Fruit fly (Drosophila melanogaster) whole organism, embryonic: ENCODE results near the gene CG11828.
A peak's percentile ranks its signal among the peaks of the same experiment; 100 is the strongest.

ENCODE experiments used
- Atf-2 ChIP-seq: fragments of 200-800 bp; sonication (Bioruptor generic); optimal IDR thresholded peaks from 2 replicates; lab custom pipeline; 2016; ENCODE audit warnings: missing biosample characterization, missing genetic modification characterization
- B-H1 ChIP-seq: fragments of 200-800 bp; sonication (Bioruptor generic); IDR thresholded peaks from 3 replicates; pipeline ENCODE4 v1.3.6; 2022; ENCODE audit warnings: missing biosample characterization, missing genetic modification characterization
- Blimp-1 ChIP-seq: fragments of 200-800 bp; sonication (Bioruptor generic); optimal IDR thresholded peaks from 3 replicates; lab custom pipeline; 2018; ENCODE audit warnings: missing biosample characterization, missing genetic modification characterization, mild to moderate bottlenecking, moderate library complexity, missing genetic modification reagents
- CG14014 ChIP-seq: fragments of 200-800 bp; sonication (Bioruptor generic); IDR thresholded peaks from 2 replicates; pipeline ENCODE4 v1.3.6; 2022; ENCODE audit warnings: missing biosample characterization, missing genetic modification characterization
- CG14050 ChIP-seq: fragments of 200-800 bp; sonication (Bioruptor generic); IDR thresholded peaks from 3 replicates; pipeline ENCODE4 v1.3.6; 2022; ENCODE audit warnings: missing biosample characterization, missing genetic modification characterization
- CG15011 ChIP-seq: fragments of 200-800 bp; sonication (Bioruptor generic); optimal IDR thresholded peaks from 3 replicates; lab custom pipeline; 2018; ENCODE audit warnings: missing biosample characterization, mild to moderate bottlenecking, missing genetic modification characterization
- CG16815 ChIP-seq: fragments of 200-800 bp; sonication (Bioruptor generic); optimal IDR thresholded peaks from 3 replicates; lab custom pipeline; 2017; ENCODE audit warnings: missing biosample characterization, mild to moderate bottlenecking, missing genetic modification characterization
- CG2120 ChIP-seq: fragments of 200-800 bp; sonication (Bioruptor generic); optimal IDR thresholded peaks from 3 replicates; lab custom pipeline; 2016; ENCODE audit warnings: missing biosample characterization, missing genetic modification characterization
- CG30403 ChIP-seq: fragments of 200-800 bp; sonication (Bioruptor generic); optimal IDR thresholded peaks from 3 replicates; lab custom pipeline; 2016; ENCODE audit warnings: missing biosample characterization, missing genetic modification characterization
- CG31224 ChIP-seq: fragments of 200-800 bp; sonication (Bioruptor generic); IDR thresholded peaks from 2 replicates; pipeline ENCODE4 v1.3.6; 2022; ENCODE audit warnings: missing biosample characterization, missing genetic modification characterization
- CG34224 ChIP-seq: fragments of 200-800 bp; sonication (Bioruptor generic); IDR thresholded peaks from 3 replicates; pipeline ENCODE4 v1.3.6; 2022; ENCODE audit warnings: missing biosample characterization, missing genetic modification characterization; ENCODE audit not compliant: partially characterized antibody
- CG3726 ChIP-seq: fragments of 200-800 bp; sonication (Bioruptor generic); IDR thresholded peaks from 3 replicates; pipeline ENCODE4, ENCODE4 v1.3.6; 2022; ENCODE audit warnings: missing biosample characterization, missing genetic modification characterization
- CG5953 ChIP-seq: fragments of 200-800 bp; sonication (Bioruptor generic); IDR thresholded peaks from 2 replicates; pipeline ENCODE4 v1.3.6; 2022; ENCODE audit warnings: missing biosample characterization, missing genetic modification characterization
- CG8359 ChIP-seq: fragments of 200-800 bp; sonication (Bioruptor generic); optimal IDR thresholded peaks from 2 replicates; lab custom pipeline; 2017; ENCODE audit warnings: missing biosample characterization, mild to moderate bottlenecking, missing genetic modification characterization, borderline replicate concordance
- CG8388 ChIP-seq: fragments of 200-800 bp; sonication (Bioruptor generic); optimal IDR thresholded peaks from 2 replicates; lab custom pipeline; 2019; ENCODE audit warnings: missing biosample characterization, mild to moderate bottlenecking, missing genetic modification characterization, moderate library complexity
- CG8944 ChIP-seq: fragments of 200-800 bp; sonication (Bioruptor generic); optimal IDR thresholded peaks from 3 replicates; lab custom pipeline; 2016; ENCODE audit warnings: missing biosample characterization, missing genetic modification characterization
- Chrac-16 ChIP-seq: fragments of 200-800 bp; sonication (Bioruptor generic); optimal IDR thresholded peaks from 3 replicates; lab custom pipeline; 2016; ENCODE audit warnings: missing biosample characterization, missing genetic modification characterization
- D19A ChIP-seq: fragments of 200-800 bp; optimal IDR thresholded peaks from 3 replicates; lab custom pipeline; 2019; ENCODE audit warnings: missing biosample characterization, mild to moderate bottlenecking, missing genetic modification characterization, moderate library complexity
- Dad ChIP-seq: fragments of 200-800 bp; sonication (Bioruptor generic); optimal IDR thresholded peaks from 3 replicates; lab custom pipeline; 2016; ENCODE audit warnings: missing biosample characterization, missing genetic modification characterization
- Drgx ChIP-seq: fragments of 200-800 bp; sonication (Bioruptor generic); IDR thresholded peaks from 2 replicates; pipeline ENCODE4 v1.3.6; 2022; ENCODE audit warnings: missing biosample characterization, missing genetic modification characterization
- H2.0 ChIP-seq: fragments of 200-800 bp; sonication (Bioruptor generic); IDR thresholded peaks from 2 replicates; pipeline ENCODE4 v1.3.6; 2022; ENCODE audit warnings: missing biosample characterization, missing genetic modification characterization
- HLH3B ChIP-seq: fragments of 200-800 bp; sonication (Bioruptor generic); IDR thresholded peaks from 2 replicates; pipeline ENCODE4 v1.3.6; 2022; ENCODE audit warnings: missing biosample characterization, missing genetic modification characterization
- Hr39 ChIP-seq: fragments of >200 bp; optimal IDR thresholded peaks from 2 replicates; lab custom pipeline; 2017
- NK7.1 ChIP-seq: fragments of 200-800 bp; sonication (Bioruptor generic); optimal IDR thresholded peaks from 3 replicates; lab custom pipeline; 2016; ENCODE audit warnings: missing biosample characterization, missing genetic modification characterization
- NfI ChIP-seq: fragments of 200-800 bp; sonication (Bioruptor generic); optimal IDR thresholded peaks from 3 replicates; lab custom pipeline; 2018; ENCODE audit warnings: missing biosample characterization, mild to moderate bottlenecking, missing genetic modification characterization, moderate library complexity
- Side ChIP-seq: fragments of 200-800 bp; sonication (Bioruptor generic); optimal IDR thresholded peaks from 2 replicates; lab custom pipeline; 2016; ENCODE audit warnings: missing biosample characterization, missing genetic modification characterization
- Stat92E ChIP-seq, 3 experiments: fragments of >200 bp in 2 of 3; fragments of 200-800 bp in 1 of 3; sonication (Bioruptor generic) in 1 of 3; optimal IDR thresholded peaks; 2 replicates each; lab custom pipeline; 2017 to 2019; ENCODE audit warnings: missing biosample characterization in 3 of 3, missing genetic modification characterization in 3 of 3, mild to moderate bottlenecking in 1 of 3, moderate library complexity in 1 of 3
- ab ChIP-seq: fragments of 200-800 bp; sonication (Bioruptor generic); optimal IDR thresholded peaks from 2 replicates; lab custom pipeline; 2016; ENCODE audit warnings: missing biosample characterization, missing genetic modification characterization
- ato ChIP-seq: fragments of 200-800 bp; sonication (Bioruptor generic); IDR thresholded peaks from 2 replicates; pipeline ENCODE4 v1.3.6; 2022; ENCODE audit warnings: missing biosample characterization, missing genetic modification characterization; ENCODE audit not compliant: partially characterized antibody
- crol ChIP-seq: fragments of 200-800 bp; sonication (Bioruptor generic); IDR thresholded peaks from 2 replicates; pipeline ENCODE4 v1.3.6; 2022; ENCODE audit warnings: missing biosample characterization, missing genetic modification characterization
- da ChIP-seq: fragments of 200-800 bp; sonication (Bioruptor generic); optimal IDR thresholded peaks from 2 replicates; lab custom pipeline; 2016; ENCODE audit warnings: missing biosample characterization, missing genetic modification characterization
- disco-r ChIP-seq: fragments of 200-800 bp; sonication (Bioruptor generic); optimal IDR thresholded peaks from 2 replicates; lab custom pipeline; 2016; ENCODE audit warnings: missing biosample characterization, missing genetic modification characterization
- gcm2 ChIP-seq: fragments of 200-800 bp; sonication (Bioruptor generic); optimal IDR thresholded peaks from 2 replicates; lab custom pipeline; 2016; ENCODE audit warnings: missing biosample characterization, missing genetic modification characterization
- gt ChIP-seq: fragments of 200-800 bp; sonication (Bioruptor generic); IDR thresholded peaks from 2 replicates; pipeline ENCODE4 v1.3.6; 2022; ENCODE audit warnings: missing biosample characterization, missing genetic modification characterization
- ind ChIP-seq: fragments of 200-800 bp; sonication (Bioruptor generic); optimal IDR thresholded peaks from 3 replicates; lab custom pipeline; 2016; ENCODE audit warnings: missing biosample characterization, missing genetic modification characterization
- lilli ChIP-seq: fragments of 200-800 bp; sonication (Bioruptor generic); optimal IDR thresholded peaks from 3 replicates; lab custom pipeline; 2016; ENCODE audit warnings: missing biosample characterization, missing genetic modification characterization
- lola ChIP-seq, 3 experiments: fragments of >200 bp in 2 of 3; fragments of 200-800 bp in 1 of 3; sonication (Bioruptor generic) in 1 of 3; optimal IDR thresholded peaks; 2 replicates each; lab custom pipeline; 2017 to 2019; ENCODE audit warnings: missing biosample characterization in 3 of 3, missing genetic modification characterization in 3 of 3, mild to moderate bottlenecking in 1 of 3, moderate library complexity in 1 of 3
- mam ChIP-seq: fragments of 200-800 bp; sonication (Bioruptor generic); optimal IDR thresholded peaks from 3 replicates; lab custom pipeline; 2016; ENCODE audit warnings: missing biosample characterization, missing genetic modification characterization
- mld ChIP-seq: fragments of 200-800 bp; sonication (Bioruptor generic); IDR thresholded peaks from 3 replicates; pipeline ENCODE4 v1.3.6; 2022; ENCODE audit warnings: missing biosample characterization, missing genetic modification characterization; ENCODE audit not compliant: partially characterized antibody
- nau ChIP-seq: fragments of 200-800 bp; sonication (Bioruptor generic); optimal IDR thresholded peaks from 3 replicates; lab custom pipeline; 2017; ENCODE audit warnings: missing biosample characterization, mild to moderate bottlenecking, missing genetic modification characterization, missing genetic modification reagents
- nmo ChIP-seq: fragments of 200-800 bp; sonication (Bioruptor generic); optimal IDR thresholded peaks from 2 replicates; lab custom pipeline; 2018; ENCODE audit warnings: missing biosample characterization, mild to moderate bottlenecking, missing genetic modification characterization, moderate library complexity
- oc ChIP-seq: fragments of 200-800 bp; sonication (Bioruptor generic); optimal IDR thresholded peaks from 2 replicates; lab custom pipeline; 2018; ENCODE audit warnings: missing biosample characterization, mild to moderate bottlenecking, missing genetic modification characterization, moderate library complexity
- repo ChIP-seq: fragments of 200-800 bp; sonication (Bioruptor generic); optimal IDR thresholded peaks from 2 replicates; lab custom pipeline; 2016; ENCODE audit warnings: missing biosample characterization, missing genetic modification characterization
- run ChIP-seq: fragments of 200-800 bp; sonication (Bioruptor generic); optimal IDR thresholded peaks from 3 replicates; lab custom pipeline; 2018; ENCODE audit warnings: missing biosample characterization, mild to moderate bottlenecking, missing genetic modification characterization
- sc ChIP-seq, 3 experiments: fragments of >200 bp in 2 of 3; fragments of 200-800 bp in 1 of 3; sonication (Bioruptor generic) in 1 of 3; optimal IDR thresholded peaks; 2 replicates in 2 of 3; 3 replicates in 1 of 3; lab custom pipeline; 2017; ENCODE audit warnings: mild to moderate bottlenecking in 1 of 3, missing biosample characterization in 1 of 3, missing genetic modification characterization in 1 of 3, missing genetic modification reagents in 1 of 3
- scrt ChIP-seq: fragments of 200-800 bp; sonication (Bioruptor generic); optimal IDR thresholded peaks from 2 replicates; lab custom pipeline; 2018; ENCODE audit warnings: missing biosample characterization, mild to moderate bottlenecking, missing genetic modification characterization, moderate library complexity
- sens ChIP-seq: fragments of 200-800 bp; sonication (Bioruptor generic); peaks from one replicate; lab custom pipeline; 2016; ENCODE audit warnings: missing biosample characterization, missing genetic modification characterization
- sim ChIP-seq: fragments of 200-800 bp; sonication (Bioruptor generic); IDR thresholded peaks from 2 replicates; pipeline ENCODE4 v1.3.6; 2022; ENCODE audit warnings: missing biosample characterization, missing genetic modification characterization
- sima ChIP-seq: fragments of 200-800 bp; sonication (Bioruptor generic); optimal IDR thresholded peaks from 2 replicates; lab custom pipeline; 2016; ENCODE audit warnings: missing biosample characterization, missing genetic modification characterization
- tgo ChIP-seq: fragments of 200-800 bp; sonication (Bioruptor generic); IDR thresholded peaks from 3 replicates; pipeline ENCODE4 v1.3.6; 2022; ENCODE audit warnings: missing biosample characterization, missing genetic modification characterization
- trh ChIP-seq: fragments of 200-800 bp; sonication (Bioruptor generic); optimal IDR thresholded peaks from 2 replicates; lab custom pipeline; 2016; ENCODE audit warnings: missing biosample characterization, missing genetic modification characterization

CG11828 gene

dm6 chr3R:28911758-28912157, 11.1 kb upstream of the CG11828 start (continued):
- TF ChIP-seq sc (optimal IDR thresholded peaks at IDR 0.05; lab: Kevin White, UChicago) (no peak), sc (GFP tag; optimal IDR thresholded peaks at IDR 0.05; lab: Kevin White, UChicago) (no peak), trh (GFP tag; lab: Kevin White, UChicago) (peak; percentile 15), CG2120 (GFP tag; lab: Kevin White, UChicago) (peak; percentile 77), nmo (GFP tag; lab: Kevin White, UChicago) (peak; percentile 83), scrt (GFP tag; lab: Kevin White, UChicago) (no peak), lilli (GFP tag; lab: Kevin White, UChicago) (peak; percentile 78), CG16815 (GFP tag; lab: Kevin White, UChicago) (peak; percentile 48), CG14050 (GFP tag; lab: Robert Waterston, UW) (peak; percentile 62; the same call in 2 of the 3 replicates), CG8359 (GFP tag; lab: Kevin White, UChicago) (peak; percentile 13), ab (peak; percentile 39), CG5953 (GFP tag; lab: Robert Waterston, UW) (peak; percentile 80), B-H1 (GFP tag; lab: Robert Waterston, UW) (peak; percentile 68), H2.0 (GFP tag; lab: Robert Waterston, UW) (peak; percentile 87), D19A (peak; percentile 65), Chrac-16 (GFP tag; lab: Kevin White, UChicago) (peak; percentile 63), Blimp-1 (GFP tag; lab: Kevin White, UChicago) (peak; percentile 62), da (GFP tag; lab: Kevin White, UChicago) (no peak), Side (GFP tag; lab: Kevin White, UChicago) (peak; percentile 71), sima (GFP tag; lab: Kevin White, UChicago) (no peak), Stat92E (GFP tag; optimal IDR thresholded peaks at IDR 0.05; lab: Kevin White, UChicago) (no peak), NfI (peak; percentile 75), sens (peak; percentile 97), nau (GFP tag; lab: Kevin White, UChicago) (peak; percentile 38), ind (GFP tag; lab: Kevin White, UChicago) (peak; percentile 75), disco-r (GFP tag; lab: Kevin White, UChicago) (peak; percentile 33), CG8388 (GFP tag; lab: Kevin White, UChicago) (peak; percentile 65), CG30403 (GFP tag; lab: Kevin White, UChicago) (peak; percentile 75), CG14014 (GFP tag; lab: Robert Waterston, UW) (peak; percentile 73), mam (GFP tag; lab: Kevin White, UChicago) (peak; percentile 78), mld (GFP tag; lab: Robert Waterston, UW) (no peak), CG31224 (GFP tag; lab: Robert Waterston, UW) (peak; percentile 36; the same call in 1 of the 2 replicates), gcm2 (GFP tag; lab: Kevin White, UChicago) (peak; percentile 36), Atf-2 (GFP tag; lab: Kevin White, UChicago) (peak; percentile 72), oc (tag; lab: Kevin White, UChicago) (peak; percentile 76), Dad (GFP tag; lab: Kevin White, UChicago) (peak; percentile 70), CG8944 (GFP tag; lab: Kevin White, UChicago) (peak; percentile 74), Drgx (peak; percentile 84), CG34224 (GFP tag; lab: Robert Waterston, UW) (0 out of 3 replicates have a peak, but pooled peaks have one; percentile 15), gt (GFP tag; lab: Robert Waterston, UW) (no peak), run (tag; lab: Kevin White, UChicago) (peak; percentile 35), repo (GFP tag; lab: Kevin White, UChicago) (peak; percentile 63), crol (GFP tag; lab: Robert Waterston, UW) (no peak), HLH3B (GFP tag; lab: Robert Waterston, UW) (peak; percentile 81), sim (GFP tag; lab: Robert Waterston, UW) (peak; percentile 74), Hr39 (lab: Kevin White, UChicago) (no peak), CG3726 (GFP tag; lab: Robert Waterston, UW) (peak; percentile 59; the same call in 1 of the 3 replicates), NK7.1 (GFP tag; lab: Kevin White, UChicago) (peak; percentile 75), tgo (GFP tag; lab: Robert Waterston, UW) (peak; percentile 84), lola (GFP tag; optimal IDR thresholded peaks at IDR 0.05; lab: Kevin White, UChicago) (no peak), CG15011 (GFP tag; lab: Kevin White, UChicago) (peak; percentile 38), ato (GFP tag; lab: Robert Waterston, UW) (no peak)
